Comparison of ENCODE assay signal across 1 fruit fly cellular context in genomic region chr3L:1298509-1298908, dm6.
TF ChIP-seq lines count a peak whose summit lies in the region.

Gene scf (plus strand): TSS chr3L:1298672.

TF ChIP-seq in whole organism, embryonic, 481 proteins besides CTCF, POLR2A, EP300 and RAD21 (continued from another document and continues in another):
- no peak for TF ChIP-seq prd (optimal IDR thresholded peaks at IDR 0.05; lab: Kevin White, UChicago)
- TF ChIP-seq prd (GFP tag; IDR thresholded peaks at IDR 0.05; lab: Robert Waterston, UW): 0 out of 3 replicates have a peak, but pooled peaks have one; percentile 32
- TF ChIP-seq Eip74EF (GFP tag; optimal IDR thresholded peaks at IDR 0.05; lab: Kevin White, UChicago): no peak
- TF ChIP-seq oc (tag; optimal IDR thresholded peaks at IDR 0.05; lab: Kevin White, UChicago): no peak
- TF ChIP-seq ci (GFP tag; IDR thresholded peaks at IDR 0.05; lab: Robert Waterston, UW): peak; percentile 63; the same call in 2 of the 3 replicates
- TF ChIP-seq Deaf1 (tag; optimal IDR thresholded peaks at IDR 0.05; lab: Kevin White, UChicago): peak; percentile 78
- TF ChIP-seq CG11456 (GFP tag; IDR thresholded peaks at IDR 0.05; lab: Robert Waterston, UW): peak; percentile 49; the same call in 1 of the 3 replicates
- peak; percentile 35 for TF ChIP-seq Fer1 (GFP tag; optimal IDR thresholded peaks at IDR 0.05; lab: Kevin White, UChicago)
- TF ChIP-seq sna (GFP tag; IDR thresholded peaks at IDR 0.05; lab: Robert Waterston, UW; ENCODE audit: partially characterized antibody): peak; percentile 15; the same call in 1 of the 2 replicates
- peak; percentile 40 for TF ChIP-seq slbo (GFP tag; IDR thresholded peaks at IDR 0.05; lab: Robert Waterston, UW)
- TF ChIP-seq lab (GFP tag; optimal IDR thresholded peaks at IDR 0.05; lab: Kevin White, UChicago): no peak
- 0 out of 2 replicates have a peak, but pooled peaks have one; percentile 11 for TF ChIP-seq sens-2 (GFP tag; IDR thresholded peaks at IDR 0.05; lab: Robert Waterston, UW)
- peak; percentile 36 for TF ChIP-seq CG9932 (GFP tag; IDR thresholded peaks at IDR 0.05; lab: Robert Waterston, UW)
- TF ChIP-seq ro (GFP tag; IDR thresholded peaks at IDR 0.05; lab: Robert Waterston, UW): peak; percentile 40; the same call in 1 of the 2 replicates
- TF ChIP-seq Opbp (GFP tag; IDR thresholded peaks at IDR 0.05; lab: Robert Waterston, UW; ENCODE audit: partially characterized antibody): peak; percentile 52; the same call in 2 of the 3 replicates
- no peak for TF ChIP-seq dysf (GFP tag; IDR thresholded peaks at IDR 0.05; lab: Robert Waterston, UW)
- TF ChIP-seq Med (GFP tag; lab: Kevin White, UChicago): peak; percentile 73
- 0 out of 2 replicates have a peak, but pooled peaks have one; percentile 52 for TF ChIP-seq CG32532 (GFP tag; IDR thresholded peaks at IDR 0.05; lab: Robert Waterston, UW)
- no peak for TF ChIP-seq zfh1 (GFP tag; IDR thresholded peaks at IDR 0.05; lab: Robert Waterston, UW)
- 0 out of 3 replicates have a peak, but pooled peaks have one; percentile 27 for TF ChIP-seq CG6791 (GFP tag; IDR thresholded peaks at IDR 0.05; lab: Robert Waterston, UW; ENCODE audit: partially characterized antibody)
- no peak for TF ChIP-seq CG8290 (GFP tag; optimal IDR thresholded peaks at IDR 0.05; lab: Kevin White, UChicago)
- peak in 1 of 2 experiments; percentile 62 for TF ChIP-seq CG8290 (tag; optimal IDR thresholded peaks at IDR 0.05; lab: Kevin White, UChicago)
- no peak for TF ChIP-seq Lhr (GFP tag; optimal IDR thresholded peaks at IDR 0.05; lab: Kevin White, UChicago)
- TF ChIP-seq CG3163 (GFP tag; optimal IDR thresholded peaks at IDR 0.05; lab: Kevin White, UChicago): peak; percentile 37
- no peak for TF ChIP-seq gem (tag; optimal IDR thresholded peaks at IDR 0.05; lab: Kevin White, UChicago)
- no peak for TF ChIP-seq pfk (GFP tag; optimal IDR thresholded peaks at IDR 0.05; lab: Kevin White, UChicago)
- TF ChIP-seq repo (GFP tag; optimal IDR thresholded peaks at IDR 0.05; lab: Kevin White, UChicago): peak; percentile 18
- TF ChIP-seq CG2875 (GFP tag; optimal IDR thresholded peaks at IDR 0.05; lab: Kevin White, UChicago): no peak
- TF ChIP-seq Atf6 (GFP tag; IDR thresholded peaks at IDR 0.05; lab: Robert Waterston, UW): 0 out of 2 replicates have a peak, but pooled peaks have one; percentile 24
- no peak for TF ChIP-seq sc (optimal IDR thresholded peaks at IDR 0.05; lab: Kevin White, UChicago)
- TF ChIP-seq sc (GFP tag; optimal IDR thresholded peaks at IDR 0.05; lab: Kevin White, UChicago): no peak
- peak; percentile 91 for TF ChIP-seq Dp (GFP tag; optimal IDR thresholded peaks at IDR 0.05; lab: Kevin White, UChicago)
- no peak for TF ChIP-seq Xbp1 (GFP tag; optimal IDR thresholded peaks at IDR 0.05; lab: Kevin White, UChicago)
- TF ChIP-seq CG5953 (GFP tag; IDR thresholded peaks at IDR 0.05; lab: Robert Waterston, UW): no peak
- peak; percentile 57; the same call in 1 of the 3 replicates for TF ChIP-seq z (GFP tag; IDR thresholded peaks at IDR 0.05; lab: Robert Waterston, UW)
- TF ChIP-seq Taf1 (GFP tag; IDR thresholded peaks at IDR 0.05; lab: Robert Waterston, UW): no peak
- TF ChIP-seq sens (GFP tag; lab: Kevin White, UChicago): peak; percentile 70
- peak; percentile 21 for TF ChIP-seq CG7987 (GFP tag; optimal IDR thresholded peaks at IDR 0.05; lab: Kevin White, UChicago)
- TF ChIP-seq nom (GFP tag; optimal IDR thresholded peaks at IDR 0.05; lab: Kevin White, UChicago): peak; percentile 38
- TF ChIP-seq Scr (GFP tag; IDR thresholded peaks at IDR 0.05; lab: Robert Waterston, UW; ENCODE audit: partially characterized antibody): peak; percentile 37; the same call in 1 of the 2 replicates
- TF ChIP-seq CG34224 (GFP tag; IDR thresholded peaks at IDR 0.05; lab: Robert Waterston, UW; ENCODE audit: partially characterized antibody): peak; percentile 50
- TF ChIP-seq hkb (optimal IDR thresholded peaks at IDR 0.05; lab: Kevin White, UChicago): no peak
- TF ChIP-seq hkb (GFP tag; IDR thresholded peaks at IDR 0.05; lab: Robert Waterston, UW): peak; percentile 48
- TF ChIP-seq Nf-YA (GFP tag; IDR thresholded peaks at IDR 0.05; lab: Robert Waterston, UW): no peak
- TF ChIP-seq CG11696 (GFP tag; IDR thresholded peaks at IDR 0.05; lab: Robert Waterston, UW): 0 out of 2 replicates have a peak, but pooled peaks have one; percentile 17
- 0 out of 3 replicates have a peak, but pooled peaks have one; percentile 33 for TF ChIP-seq H15 (GFP tag; IDR thresholded peaks at IDR 0.05; lab: Robert Waterston, UW)
- TF ChIP-seq CG3281 (GFP tag; optimal IDR thresholded peaks at IDR 0.05; lab: Kevin White, UChicago): peak; percentile 13
- TF ChIP-seq CG14710 (tag; optimal IDR thresholded peaks at IDR 0.05; lab: Kevin White, UChicago): peak; percentile 36
- TF ChIP-seq trem (tag; optimal IDR thresholded peaks at IDR 0.05; lab: Kevin White, UChicago): peak; percentile 71
- no peak for TF ChIP-seq bab2 (GFP tag; optimal IDR thresholded peaks at IDR 0.05; lab: Kevin White, UChicago)
- peak; percentile 11 for TF ChIP-seq CG2712 (tag; optimal IDR thresholded peaks at IDR 0.05; lab: Kevin White, UChicago)
- TF ChIP-seq MESR4 (GFP tag; optimal IDR thresholded peaks at IDR 0.05; lab: Kevin White, UChicago): peak; percentile 64
- peak; percentile 49 for TF ChIP-seq Bgb (GFP tag; IDR thresholded peaks at IDR 0.05; lab: Robert Waterston, UW; ENCODE audit: partially characterized antibody)
- no peak for TF ChIP-seq NfI (GFP tag; optimal IDR thresholded peaks at IDR 0.05; lab: Kevin White, UChicago)
- TF ChIP-seq CG1603 (tag; optimal IDR thresholded peaks at IDR 0.05; lab: Kevin White, UChicago): peak; percentile 44
- peak; percentile 53; the same call in 2 of the 3 replicates for TF ChIP-seq CG7357 (GFP tag; IDR thresholded peaks at IDR 0.05; lab: Robert Waterston, UW)
- TF ChIP-seq zfh2 (GFP tag; optimal IDR thresholded peaks at IDR 0.05; lab: Kevin White, UChicago): no peak
- peak; percentile 63; the same call in 1 of the 2 replicates for TF ChIP-seq chm (GFP tag; IDR thresholded peaks at IDR 0.05; lab: Robert Waterston, UW)
- peak in 1 of 2 experiments; percentile 34 for TF ChIP-seq Trl (optimal IDR thresholded peaks at IDR 0.05; lab: Kevin White, UChicago)
- peak; percentile 9 for TF ChIP-seq Trl (GFP tag; optimal IDR thresholded peaks at IDR 0.05; lab: Kevin White, UChicago)
- no peak for TF ChIP-seq B-H2 (GFP tag; optimal IDR thresholded peaks at IDR 0.05; lab: Kevin White, UChicago)
- TF ChIP-seq CG12104 (GFP tag; optimal IDR thresholded peaks at IDR 0.05; lab: Kevin White, UChicago): no peak
- TF ChIP-seq CG16813 (GFP tag; IDR thresholded peaks at IDR 0.05; lab: Robert Waterston, UW; ENCODE audit: partially characterized antibody): peak; percentile 33; the same call in 1 of the 3 replicates
- TF ChIP-seq CG33213 (GFP tag; optimal IDR thresholded peaks at IDR 0.05; lab: Kevin White, UChicago): peak; percentile 13
- peak; percentile 31 for TF ChIP-seq mirr (GFP tag; optimal IDR thresholded peaks at IDR 0.05; lab: Kevin White, UChicago)
- peak; percentile 2 for TF ChIP-seq CG12659 (GFP tag; optimal IDR thresholded peaks at IDR 0.05; lab: Kevin White, UChicago)
- TF ChIP-seq sqz (GFP tag; optimal IDR thresholded peaks at IDR 0.05; lab: Kevin White, UChicago): no peak
- no peak for TF ChIP-seq pan (optimal IDR thresholded peaks at IDR 0.05; lab: Kevin White, UChicago)
- TF ChIP-seq pan (GFP tag; optimal IDR thresholded peaks at IDR 0.05 in 1 of 2, IDR thresholded peaks at IDR 0.05 in 1 of 2): peak in 1 of 2 experiments; percentile 37
- TF ChIP-seq D19A (tag; optimal IDR thresholded peaks at IDR 0.05; lab: Kevin White, UChicago): no peak
- TF ChIP-seq CG14667 (GFP tag; IDR thresholded peaks at IDR 0.05; lab: Robert Waterston, UW): no peak
- peak; percentile 35 for TF ChIP-seq HLHmδ (GFP tag; optimal IDR thresholded peaks at IDR 0.05; lab: Kevin White, UChicago)
- peak; percentile 36 for TF ChIP-seq stwl (tag; optimal IDR thresholded peaks at IDR 0.05; lab: Kevin White, UChicago)
- peak; percentile 2 for TF ChIP-seq p53 (GFP tag; optimal IDR thresholded peaks at IDR 0.05; lab: Kevin White, UChicago)
- no peak for TF ChIP-seq pum (GFP tag; optimal IDR thresholded peaks at IDR 0.05; lab: Kevin White, UChicago)
- peak; percentile 12; the same call in 1 of the 3 replicates for TF ChIP-seq otp (GFP tag; IDR thresholded peaks at IDR 0.05; lab: Robert Waterston, UW)
- TF ChIP-seq Six4 (GFP tag; optimal IDR thresholded peaks at IDR 0.05; lab: Kevin White, UChicago): peak; percentile 4
- no peak for TF ChIP-seq Neu2 (GFP tag; optimal IDR thresholded peaks at IDR 0.05; lab: Kevin White, UChicago; ENCODE audit: borderline replicate concordance)
- peak; percentile 11 for TF ChIP-seq CG13624 (GFP tag; optimal IDR thresholded peaks at IDR 0.05; lab: Kevin White, UChicago)
- TF ChIP-seq mam (GFP tag; optimal IDR thresholded peaks at IDR 0.05; lab: Kevin White, UChicago): no peak
- TF ChIP-seq BEAF-32 (GFP tag; optimal IDR thresholded peaks at IDR 0.05; lab: Kevin White, UChicago): peak; percentile 40
- peak; percentile 58; the same call in 3 of the 4 replicates for TF ChIP-seq Dll (GFP tag; IDR thresholded peaks at IDR 0.05; lab: Robert Waterston, UW; ENCODE audit: partially characterized antibody)
- 0 out of 3 replicates have a peak, but pooled peaks have one; percentile 36 for TF ChIP-seq CG11695 (GFP tag; IDR thresholded peaks at IDR 0.05; lab: Robert Waterston, UW)
- TF ChIP-seq Dad (GFP tag; optimal IDR thresholded peaks at IDR 0.05; lab: Kevin White, UChicago): no peak
- TF ChIP-seq exex (tag; optimal IDR thresholded peaks at IDR 0.05; lab: Kevin White, UChicago): no peak
- TF ChIP-seq Rfx (GFP tag; IDR thresholded peaks at IDR 0.05; lab: Robert Waterston, UW): peak; percentile 59
- peak; percentile 39 for TF ChIP-seq vvl (GFP tag; IDR thresholded peaks at IDR 0.05; lab: Robert Waterston, UW)
- TF ChIP-seq CG12071 (GFP tag; optimal IDR thresholded peaks at IDR 0.05; lab: Kevin White, UChicago): peak; percentile 17
- no peak for TF ChIP-seq HHEX (GFP tag; optimal IDR thresholded peaks at IDR 0.05; lab: Kevin White, UChicago)
- 0 out of 2 replicates have a peak, but pooled peaks have one; percentile 30 for TF ChIP-seq Awh (GFP tag; IDR thresholded peaks at IDR 0.05; lab: Robert Waterston, UW)
- TF ChIP-seq Doc2 (GFP tag; IDR thresholded peaks at IDR 0.05; lab: Robert Waterston, UW): no peak
- 0 out of 2 replicates have a peak, but pooled peaks have one; percentile 1 for TF ChIP-seq Dref (GFP tag; IDR thresholded peaks at IDR 0.05; lab: Robert Waterston, UW)
- peak; percentile 60 for TF ChIP-seq row (GFP tag; IDR thresholded peaks at IDR 0.05; lab: Robert Waterston, UW)
- TF ChIP-seq MTF-1 (GFP tag; optimal IDR thresholded peaks at IDR 0.05; lab: Kevin White, UChicago; ENCODE audit: borderline replicate concordance): peak; percentile 24
- TF ChIP-seq br (optimal IDR thresholded peaks at IDR 0.05; lab: Kevin White, UChicago): no peak
- TF ChIP-seq CG17385 (GFP tag; optimal IDR thresholded peaks at IDR 0.05; lab: Kevin White, UChicago): no peak
- peak; percentile 4 for TF ChIP-seq phol (tag; optimal IDR thresholded peaks at IDR 0.05; lab: Kevin White, UChicago)
- TF ChIP-seq CG10147 (GFP tag; optimal IDR thresholded peaks at IDR 0.05; lab: Kevin White, UChicago): no peak
- TF ChIP-seq bowl (GFP tag; IDR thresholded peaks at IDR 0.05; lab: Robert Waterston, UW): 0 out of 2 replicates have a peak, but pooled peaks have one; percentile 7
- TF ChIP-seq CG13287 (GFP tag; IDR thresholded peaks at IDR 0.05; lab: Robert Waterston, UW; ENCODE audit: partially characterized antibody): peak; percentile 63
- TF ChIP-seq wdn (GFP tag; IDR thresholded peaks at IDR 0.05; lab: Robert Waterston, UW): no peak
- peak; percentile 28 for TF ChIP-seq CG4282 (GFP tag; optimal IDR thresholded peaks at IDR 0.05; lab: Kevin White, UChicago)
- peak; percentile 96 for TF ChIP-seq CG15514 (GFP tag; optimal IDR thresholded peaks at IDR 0.05; lab: Kevin White, UChicago)
- peak; percentile 73; the same call in 2 of the 3 replicates for TF ChIP-seq CG34422 (GFP tag; IDR thresholded peaks at IDR 0.05; lab: Robert Waterston, UW)
- TF ChIP-seq CG8924 (tag; optimal IDR thresholded peaks at IDR 0.05; lab: Kevin White, UChicago): peak; percentile 15
- TF ChIP-seq CG2116 (GFP tag; optimal IDR thresholded peaks at IDR 0.05; lab: Kevin White, UChicago): peak; percentile 35
- TF ChIP-seq ken (GFP tag; IDR thresholded peaks at IDR 0.05; lab: Robert Waterston, UW): peak; percentile 41; the same call in 1 of the 3 replicates
- TF ChIP-seq HLH54F (GFP tag; optimal IDR thresholded peaks at IDR 0.05; lab: Kevin White, UChicago): no peak
- no peak for TF ChIP-seq CG10431 (GFP tag; optimal IDR thresholded peaks at IDR 0.05; lab: Kevin White, UChicago)
- TF ChIP-seq grau (tag; optimal IDR thresholded peaks at IDR 0.05; lab: Kevin White, UChicago): peak; percentile 28
- TF ChIP-seq CG11247 (GFP tag; IDR thresholded peaks at IDR 0.05; lab: Robert Waterston, UW): 0 out of 2 replicates have a peak, but pooled peaks have one; percentile 15
- peak; percentile 16 for TF ChIP-seq gfzf (GFP tag; optimal IDR thresholded peaks at IDR 0.05; lab: Kevin White, UChicago)
- no peak for TF ChIP-seq ato (GFP tag; IDR thresholded peaks at IDR 0.05; lab: Robert Waterston, UW; ENCODE audit: partially characterized antibody)
- TF ChIP-seq CG13894 (tag; optimal IDR thresholded peaks at IDR 0.05; lab: Kevin White, UChicago): peak; percentile 40
- peak; percentile 27 for TF ChIP-seq MBD-R2 (GFP tag; IDR thresholded peaks at IDR 0.05; lab: Robert Waterston, UW)
- TF ChIP-seq ssp (GFP tag; IDR thresholded peaks at IDR 0.05; lab: Robert Waterston, UW): peak; percentile 55
- no peak for TF ChIP-seq CG1792 (GFP tag; optimal IDR thresholded peaks at IDR 0.05; lab: Kevin White, UChicago)
- peak; percentile 39 for TF ChIP-seq YL-1 (GFP tag; optimal IDR thresholded peaks at IDR 0.05; lab: Kevin White, UChicago)
- no peak for TF ChIP-seq lov (optimal IDR thresholded peaks at IDR 0.05; lab: Kevin White, UChicago)
- TF ChIP-seq lov (GFP tag; IDR thresholded peaks at IDR 0.05; lab: Robert Waterston, UW): peak; percentile 54; the same call in 1 of the 3 replicates
- no peak for TF ChIP-seq en (GFP tag; optimal IDR thresholded peaks at IDR 0.05; lab: Kevin White, UChicago)
- peak; percentile 41 for TF ChIP-seq pb (GFP tag; optimal IDR thresholded peaks at IDR 0.05; lab: Kevin White, UChicago)
- TF ChIP-seq CG10543 (GFP tag; optimal IDR thresholded peaks at IDR 0.05; lab: Kevin White, UChicago): no peak
- 0 out of 2 replicates have a peak, but pooled peaks have one; percentile 48 for TF ChIP-seq CG42726 (GFP tag; IDR thresholded peaks at IDR 0.05; lab: Robert Waterston, UW; ENCODE audit: partially characterized antibody)
- no peak for TF ChIP-seq CG8944 (GFP tag; optimal IDR thresholded peaks at IDR 0.05; lab: Kevin White, UChicago)
